Fruit fly (Drosophila melanogaster): Measurements from ENCODE around the gene MED30.
A peak's percentile ranks its signal among the peaks of the same experiment; 100 is the strongest.

Gene MED30

dm6 chr3L:616482-617148 is 37.3 kb downstream of the MED30 start (continued):
- no peak for TF ChIP-seq Sox15 (GFP tag; optimal IDR thresholded peaks at IDR 0.05)
- TF ChIP-seq Ets21C (GFP tag; optimal IDR thresholded peaks at IDR 0.05) = no peak
- TF ChIP-seq CG8319 (GFP tag; optimal IDR thresholded peaks at IDR 0.05) = no peak
- no peak for TF ChIP-seq CG3032 (tag; optimal IDR thresholded peaks at IDR 0.05)
- no peak for TF ChIP-seq Smox (GFP tag; optimal IDR thresholded peaks at IDR 0.05)
- no peak for TF ChIP-seq CG1621 (tag; optimal IDR thresholded peaks at IDR 0.05)
- no peak for TF ChIP-seq CG7368 (GFP tag; optimal IDR thresholded peaks at IDR 0.05)
- peak; percentile 49 for TF ChIP-seq CG6276 (GFP tag; optimal IDR thresholded peaks at IDR 0.05)
- TF ChIP-seq topi (GFP tag; optimal IDR thresholded peaks at IDR 0.05) = no peak
- no peak for TF ChIP-seq CG11762 (GFP tag; optimal IDR thresholded peaks at IDR 0.05; ENCODE audit: insufficient read depth)
- no peak for TF ChIP-seq achi (GFP tag; optimal IDR thresholded peaks at IDR 0.05)
- TF ChIP-seq fd59A (GFP tag; optimal IDR thresholded peaks at IDR 0.05) = no peak
- no peak for TF ChIP-seq CG11902 (GFP tag; optimal IDR thresholded peaks at IDR 0.05)
- no peak for TF ChIP-seq CG16779 (tag; optimal IDR thresholded peaks at IDR 0.05)
- no peak for TF ChIP-seq Hr38 (GFP tag; optimal IDR thresholded peaks at IDR 0.05)
- no peak for TF ChIP-seq fd85E (GFP tag; optimal IDR thresholded peaks at IDR 0.05)
- no peak for TF ChIP-seq CG32006 (GFP tag; optimal IDR thresholded peaks at IDR 0.05)
- no peak for TF ChIP-seq CG10669 (GFP tag; optimal IDR thresholded peaks at IDR 0.05)
- TF ChIP-seq OdsH (GFP tag; optimal IDR thresholded peaks at IDR 0.05) = no peak
- TF ChIP-seq ss (GFP tag; optimal IDR thresholded peaks at IDR 0.05) = no peak
- TF ChIP-seq CG8632 (GFP tag; optimal IDR thresholded peaks at IDR 0.05) = no peak
- no peak for TF ChIP-seq CG6792 (GFP tag; optimal IDR thresholded peaks at IDR 0.05)
- no peak for TF ChIP-seq CG9139 (GFP tag; optimal IDR thresholded peaks at IDR 0.05)
- TF ChIP-seq Hr39 (GFP tag; optimal IDR thresholded peaks at IDR 0.05) = no peak
- no peak for TF ChIP-seq CG31627 (GFP tag; optimal IDR thresholded peaks at IDR 0.05)
- no peak for TF ChIP-seq pdm3 (GFP tag; optimal IDR thresholded peaks at IDR 0.05)
- TF ChIP-seq salr (GFP tag; optimal IDR thresholded peaks at IDR 0.05) = peak in 1 of 2 experiments; percentile 39
- no peak for TF ChIP-seq acj6 (GFP tag; optimal IDR thresholded peaks at IDR 0.05)
- no peak for TF ChIP-seq net (GFP tag; optimal IDR thresholded peaks at IDR 0.05)
- peak; percentile 57 for TF ChIP-seq Gug (GFP tag; IDR thresholded peaks at IDR 0.05)
- TF ChIP-seq Eip78C (GFP tag) = no peak
- TF ChIP-seq spab (GFP tag; optimal IDR thresholded peaks at IDR 0.05) = no peak
- TF ChIP-seq esn (GFP tag; optimal IDR thresholded peaks at IDR 0.05) = no peak

- no peak for TF ChIP-seq OdsH (GFP tag; optimal IDR thresholded peaks at IDR 0.05)
- TF ChIP-seq Eip78C (GFP tag) = peak; percentile 60
Measured at dm6 chr3L:616099-616481, 37.8 kb downstream of the MED30 start.

dm6 chr3L:615425-616046 is 38.4 kb downstream of the MED30 start:
- TF ChIP-seq CG15336 (GFP tag; IDR thresholded peaks at IDR 0.05) = peak; percentile 87
- TF ChIP-seq CG31627 (GFP tag; optimal IDR thresholded peaks at IDR 0.05) = peak; percentile 22
- no peak for TF ChIP-seq Eip93F (GFP tag; optimal IDR thresholded peaks at IDR 0.05)
- TF ChIP-seq esn (GFP tag; optimal IDR thresholded peaks at IDR 0.05) = peak; percentile 57
- peak; percentile 78 for TF ChIP-seq CG6163 (GFP tag; IDR thresholded peaks at IDR 0.05)
- TF ChIP-seq dsx (GFP tag; optimal IDR thresholded peaks at IDR 0.05; ENCODE audit: poor library complexity, severe bottlenecking) = peak; percentile 38
- TF ChIP-seq CG6792 (GFP tag; optimal IDR thresholded peaks at IDR 0.05) = peak; percentile 52
- peak; percentile 29 for TF ChIP-seq Smox (GFP tag; optimal IDR thresholded peaks at IDR 0.05)
- TF ChIP-seq dac (GFP tag; optimal IDR thresholded peaks at IDR 0.05) = peak; percentile 61
- peak; percentile 54 for TF ChIP-seq CG34406 (GFP tag; optimal IDR thresholded peaks at IDR 0.05)
- no peak for TF ChIP-seq CG6854 (GFP tag; optimal IDR thresholded peaks at IDR 0.05)
- TF ChIP-seq CG10631 (GFP tag; optimal IDR thresholded peaks at IDR 0.05) = peak; percentile 79
- no peak for TF ChIP-seq Ets21C (GFP tag; optimal IDR thresholded peaks at IDR 0.05)
- TF ChIP-seq CG6808 (GFP tag; optimal IDR thresholded peaks at IDR 0.05) = peak; percentile 47
- TF ChIP-seq CG11294 (GFP tag; IDR thresholded peaks at IDR 0.05) = peak; percentile 35; the same call in 1 of the 2 replicates
- TF ChIP-seq CG11902 (GFP tag; optimal IDR thresholded peaks at IDR 0.05) = peak; percentile 6
- no peak for TF ChIP-seq CG8319 (GFP tag; optimal IDR thresholded peaks at IDR 0.05)
- TF ChIP-seq spab (GFP tag; optimal IDR thresholded peaks at IDR 0.05) = peak; percentile 49
- peak; percentile 87 for TF ChIP-seq CG8119 (GFP tag; IDR thresholded peaks at IDR 0.05)
- TF ChIP-seq CG10669 (GFP tag; optimal IDR thresholded peaks at IDR 0.05) = peak; percentile 55
- no peak for TF ChIP-seq vri (GFP tag; optimal IDR thresholded peaks at IDR 0.05)
- TF ChIP-seq fkh (GFP tag; optimal IDR thresholded peaks at IDR 0.05) = peak; percentile 31
- peak; percentile 39 for TF ChIP-seq CG1621 (tag; optimal IDR thresholded peaks at IDR 0.05)
- TF ChIP-seq CG11762 (GFP tag; optimal IDR thresholded peaks at IDR 0.05; ENCODE audit: insufficient read depth) = peak; percentile 64
- peak; percentile 28 for TF ChIP-seq Hr39 (GFP tag; optimal IDR thresholded peaks at IDR 0.05)

All from whole organism, prepupa.